Fruit fly (Drosophila melanogaster): ENCODE measurements around the gene MED22.

MED22 gene

DNA sequence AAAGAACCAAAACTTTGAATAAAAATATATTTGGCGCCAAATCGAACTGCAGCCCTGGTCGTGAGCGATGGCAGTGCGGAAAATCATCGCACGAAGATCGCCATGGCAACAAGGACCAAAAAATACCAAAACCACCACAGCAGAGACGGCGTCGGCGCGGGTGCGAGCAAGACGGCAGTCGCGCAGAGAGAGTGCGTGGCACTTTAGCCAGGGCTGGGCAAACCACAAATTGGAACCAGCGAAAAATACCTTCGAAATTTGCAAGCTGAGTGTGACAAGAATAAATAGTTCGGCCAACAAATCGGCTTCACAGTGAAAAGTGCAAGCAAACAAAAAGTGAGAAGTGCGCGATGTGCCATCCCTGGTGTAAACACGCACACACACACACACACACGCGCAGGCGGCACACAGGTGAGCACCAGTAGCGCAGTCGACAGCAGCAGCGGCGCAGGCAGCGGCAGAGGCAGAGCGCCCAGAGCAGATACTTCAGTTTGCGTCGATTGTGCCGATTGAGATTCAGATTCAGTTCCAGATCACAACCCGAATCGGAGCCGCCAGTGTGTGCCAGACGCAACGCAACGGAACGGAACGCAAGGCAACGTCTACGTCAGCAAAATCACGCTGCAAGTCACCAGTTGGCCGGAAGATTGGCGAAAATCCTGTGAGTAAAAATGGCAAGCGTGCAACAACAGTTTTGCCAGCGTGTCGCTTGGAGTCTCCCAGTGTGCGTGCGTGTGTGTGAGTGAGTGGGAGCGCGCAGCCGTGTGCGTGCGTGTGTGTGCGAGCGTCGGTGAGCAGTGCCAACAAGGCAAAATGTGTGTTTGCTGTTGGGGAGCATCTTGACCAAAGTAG is 7.3 kb downstream of the MED22 start, which contains the start of gene TRAM:
TRAM (plus strand) TSS at position 184 of the 852 bp plus-strand sequence.
- TF ChIP-seq CG9948 (tag; optimal IDR thresholded peaks at IDR 0.05) (peak; percentile 95), gl (tag; optimal IDR thresholded peaks at IDR 0.05) (peak; percentile 96), CG8159 (tag; optimal IDR thresholded peaks at IDR 0.05) (peak; percentile 95), CG15710 (tag; optimal IDR thresholded peaks at IDR 0.05) (peak; percentile 98), D1 (tag; optimal IDR thresholded peaks at IDR 0.05) (no peak), CG12605 (GFP tag; IDR thresholded peaks at IDR 0.05) (peak; percentile 99), Ets98B (GFP tag; IDR thresholded peaks at IDR 0.05) (peak; percentile 99), Pif1B (GFP tag; optimal IDR thresholded peaks at IDR 0.05) (peak; percentile 96), CG4496 (GFP tag; IDR thresholded peaks at IDR 0.05) (peak; percentile 100), fd96Ca (GFP tag; IDR thresholded peaks at IDR 0.05) (peak; percentile 100), rn (GFP tag; IDR thresholded peaks at IDR 0.05) (peak; percentile 98), CG14655 (GFP tag; optimal IDR thresholded peaks at IDR 0.05) (peak; percentile 99), CG8301 (tag; optimal IDR thresholded peaks at IDR 0.05) (peak; percentile 98), Pif1A (GFP tag; optimal IDR thresholded peaks at IDR 0.05) (peak; percentile 97), EcR (GFP tag; optimal IDR thresholded peaks at IDR 0.05) (peak; percentile 43), Snoo (tag; optimal IDR thresholded peaks at IDR 0.05) (peak; percentile 97), CG17806 (tag; optimal IDR thresholded peaks at IDR 0.05) (peak; percentile 96), CG13204 (GFP tag; optimal IDR thresholded peaks at IDR 0.05) (peak; percentile 95), CG10348 (GFP tag; IDR thresholded peaks at IDR 0.05) (peak; percentile 97), CG32121 (GFP tag; IDR thresholded peaks at IDR 0.05) (peak; percentile 99), CG34367 (tag; optimal IDR thresholded peaks at IDR 0.05) (peak; percentile 97)

DNA sequence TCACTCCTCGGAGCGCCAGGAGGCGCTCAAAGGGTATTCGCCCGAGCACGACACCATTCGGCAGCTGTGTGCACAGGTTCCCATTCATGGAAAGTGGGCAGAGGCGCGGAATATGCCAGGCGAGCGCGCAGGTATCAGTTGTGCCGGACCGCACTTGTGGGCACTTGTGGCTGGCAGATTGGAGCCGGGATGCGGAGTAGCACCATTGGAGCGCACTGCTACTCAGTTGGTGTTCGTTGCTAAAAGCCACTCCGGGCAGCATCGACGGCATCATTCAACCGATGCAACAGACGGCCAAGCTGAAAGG is 7.9 kb downstream of the MED22 start:
- TF ChIP-seq CG15710 (tag; optimal IDR thresholded peaks at IDR 0.05) = no peak
- no peak for TF ChIP-seq fd96Ca (GFP tag; IDR thresholded peaks at IDR 0.05)
- no peak for TF ChIP-seq CG32121 (GFP tag; IDR thresholded peaks at IDR 0.05)
- no peak for TF ChIP-seq Pif1B (GFP tag; optimal IDR thresholded peaks at IDR 0.05)
- no peak for TF ChIP-seq Ets98B (GFP tag; IDR thresholded peaks at IDR 0.05)
- TF ChIP-seq rn (GFP tag; IDR thresholded peaks at IDR 0.05) = no peak
- no peak for TF ChIP-seq CG13204 (GFP tag; optimal IDR thresholded peaks at IDR 0.05)
- TF ChIP-seq CG10348 (GFP tag; IDR thresholded peaks at IDR 0.05) = no peak
- no peak for TF ChIP-seq gl (tag; optimal IDR thresholded peaks at IDR 0.05)
- TF ChIP-seq CG4496 (GFP tag; IDR thresholded peaks at IDR 0.05) = no peak
- no peak for TF ChIP-seq CG8159 (tag; optimal IDR thresholded peaks at IDR 0.05)
- no peak for TF ChIP-seq CG14655 (GFP tag; optimal IDR thresholded peaks at IDR 0.05)

DNA sequence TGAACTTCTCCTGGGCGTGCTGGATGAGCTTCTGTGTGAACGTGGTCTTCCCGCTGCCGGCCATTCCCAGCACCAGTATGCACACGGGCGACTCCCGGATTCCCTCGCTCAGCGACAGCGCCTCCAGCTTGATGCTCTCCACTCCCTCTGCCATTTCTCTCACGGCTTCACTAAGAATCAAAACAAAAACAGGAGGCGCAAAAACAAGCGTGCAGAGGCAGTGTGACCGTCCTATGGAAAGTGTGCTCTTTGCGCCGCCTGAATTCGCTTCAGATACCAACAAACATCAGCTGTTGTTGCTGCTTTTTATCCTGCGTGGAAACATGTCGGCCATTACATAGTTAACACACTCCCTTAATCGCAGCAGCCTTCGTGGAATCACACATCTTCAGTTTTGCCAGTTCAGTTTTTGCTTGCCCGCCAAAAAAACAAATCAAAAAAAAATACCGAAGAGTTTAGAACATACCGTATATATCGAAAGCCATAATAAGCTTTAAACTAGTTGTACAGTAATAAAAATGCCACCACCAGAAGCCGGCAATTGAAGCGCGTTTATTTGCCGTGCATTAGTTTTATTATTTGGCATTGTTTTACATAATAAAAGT is 12.7 kb downstream of the MED22 start, which contains the start of the genes CG3704 and mus81:
CG3704 (minus strand) TSS at position 226 of the 605 bp plus-strand sequence.
mus81 (plus strand) TSS at position 496 of the 605 bp plus-strand sequence.
- TF ChIP-seq CG14655 (GFP tag; optimal IDR thresholded peaks at IDR 0.05) (no peak), CG17806 (tag; optimal IDR thresholded peaks at IDR 0.05) (no peak), D1 (tag; optimal IDR thresholded peaks at IDR 0.05) (no peak), Pif1A (GFP tag; optimal IDR thresholded peaks at IDR 0.05) (no peak), CG13204 (GFP tag; optimal IDR thresholded peaks at IDR 0.05) (no peak), Pif1B (GFP tag; optimal IDR thresholded peaks at IDR 0.05) (no peak), Ets98B (GFP tag; IDR thresholded peaks at IDR 0.05) (no peak), CG9948 (tag; optimal IDR thresholded peaks at IDR 0.05) (no peak), rn (GFP tag; IDR thresholded peaks at IDR 0.05) (no peak), Snoo (tag; optimal IDR thresholded peaks at IDR 0.05) (no peak), CG4496 (GFP tag; IDR thresholded peaks at IDR 0.05) (no peak), gl (tag; optimal IDR thresholded peaks at IDR 0.05) (no peak), CG32121 (GFP tag; IDR thresholded peaks at IDR 0.05) (no peak)

DNA sequence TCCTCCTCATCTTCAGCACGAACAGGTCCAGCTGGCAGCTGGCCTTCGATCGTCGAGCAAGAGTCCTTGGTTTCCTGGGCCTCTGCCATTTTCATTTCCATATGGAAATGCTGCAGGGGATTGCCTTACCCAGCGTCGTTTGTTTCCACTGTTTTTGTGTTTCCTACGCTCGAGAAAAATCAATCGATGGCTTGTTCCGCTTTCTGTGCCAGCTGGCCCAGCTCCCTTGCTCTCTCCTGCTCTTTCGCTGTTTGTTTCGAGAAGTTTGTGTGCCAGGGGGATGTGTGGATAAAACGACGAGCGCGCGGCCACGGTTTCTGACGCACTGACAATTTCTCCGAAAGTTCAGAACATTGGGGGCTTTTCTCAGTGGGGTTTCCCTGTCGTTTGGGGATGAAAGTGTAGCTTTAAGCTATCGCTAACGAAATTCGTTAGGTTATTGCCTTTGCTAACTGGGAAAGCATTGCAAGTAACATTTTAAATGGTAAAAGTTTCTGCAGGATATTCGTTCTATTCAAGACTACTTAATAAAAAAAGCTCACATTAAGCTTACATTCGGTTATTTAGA is 17.6 kb downstream of the MED22 start, which contains the start of gene CG3703:
CG3703 (minus strand) TSS at position 328 of the 568 bp plus-strand sequence.
- TF ChIP-seq CG13204 (GFP tag; optimal IDR thresholded peaks at IDR 0.05) = no peak
- no peak for TF ChIP-seq rn (GFP tag; IDR thresholded peaks at IDR 0.05)
- TF ChIP-seq Snoo (tag; optimal IDR thresholded peaks at IDR 0.05) = no peak
- TF ChIP-seq CG32121 (GFP tag; IDR thresholded peaks at IDR 0.05) = no peak
- no peak for TF ChIP-seq CG8301 (tag; optimal IDR thresholded peaks at IDR 0.05)
- TF ChIP-seq CG17806 (tag; optimal IDR thresholded peaks at IDR 0.05) = no peak
- no peak for TF ChIP-seq CG14655 (GFP tag; optimal IDR thresholded peaks at IDR 0.05)
- no peak for TF ChIP-seq gl (tag; optimal IDR thresholded peaks at IDR 0.05)
- TF ChIP-seq Ets98B (GFP tag; IDR thresholded peaks at IDR 0.05) = no peak
- no peak for TF ChIP-seq CG15710 (tag; optimal IDR thresholded peaks at IDR 0.05)
- no peak for TF ChIP-seq EcR (GFP tag; optimal IDR thresholded peaks at IDR 0.05)
- TF ChIP-seq CG4496 (GFP tag; IDR thresholded peaks at IDR 0.05) = no peak
- TF ChIP-seq CG9948 (tag; optimal IDR thresholded peaks at IDR 0.05) = no peak
- TF ChIP-seq CG8159 (tag; optimal IDR thresholded peaks at IDR 0.05) = no peak
- no peak for TF ChIP-seq fd96Ca (GFP tag; IDR thresholded peaks at IDR 0.05)

DNA sequence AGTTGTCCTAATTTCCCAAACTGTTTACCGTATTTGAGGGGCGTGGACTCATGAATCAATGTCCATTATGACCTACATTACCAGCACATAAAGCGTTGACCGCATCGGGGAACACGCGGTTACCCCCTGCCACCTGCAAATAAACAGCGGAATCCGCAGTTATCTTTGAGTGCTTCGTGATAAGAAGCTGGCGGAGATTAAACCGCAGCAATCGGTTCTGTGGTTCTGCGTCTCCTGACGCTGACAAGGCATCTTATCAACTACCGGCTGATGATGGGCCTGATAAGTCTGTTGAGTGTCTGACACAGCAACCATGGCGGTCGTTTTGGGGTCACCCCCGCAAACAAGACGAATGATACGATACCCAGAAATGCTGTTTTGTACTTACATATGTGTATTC is 18.2 kb downstream of the MED22 start:
- TF ChIP-seq CG15710 (tag; optimal IDR thresholded peaks at IDR 0.05) (no peak), EcR (GFP tag; optimal IDR thresholded peaks at IDR 0.05) (peak; percentile 73), Pif1A (GFP tag; optimal IDR thresholded peaks at IDR 0.05) (no peak), CG17806 (tag; optimal IDR thresholded peaks at IDR 0.05) (no peak)
